Worm (Caenorhabditis elegans): Measurements from ENCODE around the gene C06C3.3.

DNA sequence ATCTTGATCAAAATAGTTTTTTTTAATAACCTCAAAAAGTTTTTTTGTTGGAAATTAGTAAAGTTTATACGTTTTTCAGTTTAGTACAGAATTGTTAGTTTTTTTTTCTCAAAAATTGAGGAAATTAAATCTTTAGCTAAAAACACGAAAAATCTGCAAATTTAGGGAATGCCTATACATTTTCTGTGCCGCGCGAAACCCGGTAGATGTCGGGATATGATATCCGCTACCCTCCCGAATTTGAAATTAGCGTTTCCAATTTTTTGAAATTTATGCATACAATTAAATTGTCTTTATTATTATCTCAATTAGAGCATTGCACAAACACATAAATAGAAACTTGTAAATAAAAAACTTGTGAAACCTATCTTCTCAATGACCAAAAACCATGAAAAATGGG, 39.3 kb downstream of the C06C3.3 start:
- no peak for TF ChIP-seq unc-62 (GFP tag; optimal IDR thresholded peaks at IDR 0.05 in 1 of 2)
- no peak for TF ChIP-seq unc-62 (tag; optimal IDR thresholded peaks at IDR 0.05)
- TF ChIP-seq skn-1 (tag; optimal IDR thresholded peaks at IDR 0.05) = no peak
- TF ChIP-seq ama-1 (optimal IDR thresholded peaks at IDR 0.05) = no peak
